Worm (Caenorhabditis elegans) whole organism, young adult: ENCODE results near the gene srt-52.
A peak's percentile ranks its signal among the peaks of the same experiment; 100 is the strongest.

Experiments used
- B0261.1 ChIP-seq: sonication (generic microtip); optimal IDR thresholded peaks from 2 replicates; lab custom pipeline; 2016; ENCODE audit warnings: mild to moderate bottlenecking, missing genetic modification characterization, moderate library complexity, missing compliant biosample characterization
- B0336.3 ChIP-seq: fragments of 200-800 bp; sonication (Bioruptor generic); IDR thresholded peaks from 2 replicates; pipeline ENCODE4 v1.3.6; 2022; ENCODE audit warnings: missing genetic modification characterization, missing compliant biosample characterization
- C17E4.6 ChIP-seq: fragments of 200-800 bp; sonication (Bioruptor generic); IDR thresholded peaks from 2 replicates; pipeline ENCODE4 v1.3.6; 2022; ENCODE audit warnings: missing genetic modification reagents, missing genetic modification characterization, missing compliant biosample characterization
- F10E7.11 ChIP-seq: sonication (generic microtip); optimal IDR thresholded peaks from 2 replicates; lab custom pipeline; 2017; ENCODE audit warnings: mild to moderate bottlenecking, missing genetic modification characterization, moderate library complexity, missing compliant biosample characterization
- F39B2.1 ChIP-seq: fragments of 200-800 bp; sonication (Bioruptor generic); IDR thresholded peaks from 2 replicates; pipeline ENCODE4 v1.3.6; 2022; ENCODE audit warnings: missing genetic modification reagents, missing genetic modification characterization, missing compliant biosample characterization
- F55B11.4 ChIP-seq: sonication (generic microtip); optimal IDR thresholded peaks from 2 replicates; lab custom pipeline; 2016; ENCODE audit warnings: missing compliant biosample characterization, missing genetic modification characterization, borderline replicate concordance; ENCODE audit not compliant: insufficient read depth
- F57A8.1 ChIP-seq: fragments of 200-800 bp; sonication (Bioruptor generic); optimal IDR thresholded peaks from 2 replicates; lab custom pipeline; 2018; ENCODE audit warnings: mild to moderate bottlenecking, missing genetic modification characterization, moderate library complexity, missing compliant biosample characterization
- F57C9.4 ChIP-seq: sonication (generic microtip); optimal IDR thresholded peaks from 2 replicates; lab custom pipeline; 2017; ENCODE audit warnings: mild to moderate bottlenecking, missing genetic modification characterization, missing compliant biosample characterization
- Y53G8AR.9 ChIP-seq: fragments of 200-800 bp; sonication (Bioruptor generic); conservative IDR thresholded peaks from 2 replicates; pipeline ENCODE4 v1.3.6; 2022; ENCODE audit warnings: missing genetic modification reagents, missing genetic modification characterization, missing compliant biosample characterization
- ama-1 ChIP-seq, 3 experiments: fragments of 150-350 bp in 1 of 3; sonication (generic microtip) in 2 of 3; optimal IDR thresholded peaks; 2 replicates each; lab custom pipeline; 2014 to 2018; ENCODE audit warnings: missing biosample characterization in 2 of 3, missing genetic modification characterization in 2 of 3, missing genetic modification reagents in 2 of 3
- aptf-3 ChIP-seq: fragments of 200-800 bp; sonication (Bioruptor generic); IDR thresholded peaks from 2 replicates; pipeline ENCODE4 v1.3.6; 2022; ENCODE audit warnings: missing genetic modification characterization, missing compliant biosample characterization
- atf-7 ChIP-seq: sonication (generic microtip); optimal IDR thresholded peaks from 2 replicates; lab custom pipeline; 2017; ENCODE audit warnings: mild to moderate bottlenecking, missing genetic modification characterization, missing compliant biosample characterization
- athp-1 ChIP-seq: sonication (generic microtip); optimal IDR thresholded peaks from 2 replicates; lab custom pipeline; 2017; ENCODE audit warnings: mild to moderate bottlenecking, missing genetic modification characterization, missing compliant biosample characterization
- attf-5 ChIP-seq: fragments of 200-800 bp; sonication (Bioruptor generic); optimal IDR thresholded peaks from 2 replicates; lab custom pipeline; 2018; ENCODE audit warnings: mild to moderate bottlenecking, missing genetic modification characterization, missing compliant biosample characterization
- bed-2 ChIP-seq: fragments of 200-800 bp; sonication (Bioruptor generic); IDR thresholded peaks from 2 replicates; pipeline ENCODE4 v1.3.6; 2022; ENCODE audit warnings: missing genetic modification reagents, missing genetic modification characterization, missing compliant biosample characterization
- ccch-3 ChIP-seq: fragments of 200-800 bp; sonication (Bioruptor generic); optimal IDR thresholded peaks from 2 replicates; lab custom pipeline; 2018; ENCODE audit warnings: mild to moderate bottlenecking, missing genetic modification characterization, missing compliant biosample characterization
- egl-18 ChIP-seq: fragments of 200-800 bp; sonication (Bioruptor generic); IDR thresholded peaks from 2 replicates; pipeline ENCODE4 v1.3.6; 2022; ENCODE audit warnings: missing genetic modification reagents, missing genetic modification characterization, missing compliant biosample characterization
- hlh-12 ChIP-seq: sonication (generic microtip); optimal IDR thresholded peaks from 2 replicates; lab custom pipeline; 2016; ENCODE audit warnings: missing genetic modification characterization, missing compliant biosample characterization
- hlh-26 ChIP-seq: fragments of 200-800 bp; sonication (Bioruptor generic); conservative IDR thresholded peaks from 2 replicates; pipeline ENCODE4 v1.3.6; 2022; ENCODE audit warnings: missing genetic modification reagents, missing genetic modification characterization, missing compliant biosample characterization
- hmg-1.2 ChIP-seq: fragments of 200-800 bp; sonication (Bioruptor generic); IDR thresholded peaks from 2 replicates; pipeline ENCODE4 v1.3.6; 2022; ENCODE audit warnings: missing genetic modification reagents, missing genetic modification characterization, missing compliant biosample characterization
- lin-26 ChIP-seq: fragments of 200-800 bp; sonication (Bioruptor generic); IDR thresholded peaks from 2 replicates; pipeline ENCODE4 v1.3.6; 2022; ENCODE audit warnings: missing genetic modification reagents, missing genetic modification characterization, missing compliant biosample characterization
- madf-10 ChIP-seq: sonication (generic microtip); optimal IDR thresholded peaks from 2 replicates; lab custom pipeline; 2016; ENCODE audit warnings: mild to moderate bottlenecking, missing genetic modification characterization, missing compliant biosample characterization
- madf-3 ChIP-seq: fragments of 200-800 bp; sonication (Bioruptor generic); IDR thresholded peaks from 2 replicates; pipeline ENCODE4 v1.3.6; 2022; ENCODE audit warnings: missing genetic modification reagents, missing genetic modification characterization, missing compliant biosample characterization
- madf-6 ChIP-seq: fragments of 200-800 bp; sonication (Bioruptor generic); IDR thresholded peaks from 2 replicates; pipeline ENCODE4 v1.3.6; 2022; ENCODE audit warnings: missing genetic modification reagents, missing genetic modification characterization, missing compliant biosample characterization
- mcd-1 ChIP-seq: fragments of 200-800 bp; sonication (Bioruptor generic); IDR thresholded peaks from 2 replicates; pipeline ENCODE4 v1.3.6; 2022; ENCODE audit warnings: missing genetic modification reagents, missing genetic modification characterization, missing compliant biosample characterization
- mel-28 ChIP-seq: sonication (generic microtip); optimal IDR thresholded peaks from 2 replicates; lab custom pipeline; 2016; ENCODE audit warnings: borderline replicate concordance, mild to moderate bottlenecking, missing genetic modification characterization, missing compliant biosample characterization
- mxl-1 ChIP-seq: sonication (generic microtip); optimal IDR thresholded peaks from 2 replicates; lab custom pipeline; 2016; ENCODE audit warnings: missing genetic modification characterization, missing compliant biosample characterization
- nfya-2 ChIP-seq: fragments of 200-800 bp; sonication (Bioruptor generic); IDR thresholded peaks from 2 replicates; pipeline ENCODE4 v1.3.6; 2022; ENCODE audit warnings: missing genetic modification reagents, missing genetic modification characterization, missing compliant biosample characterization
- nfyb-1 ChIP-seq: fragments of 200-800 bp; sonication (Bioruptor generic); IDR thresholded peaks from 2 replicates; pipeline ENCODE4 v1.3.6; 2022; ENCODE audit warnings: missing genetic modification reagents, missing genetic modification characterization, missing compliant biosample characterization
- nhr-27 ChIP-seq: fragments of 200-800 bp; sonication (Bioruptor generic); optimal IDR thresholded peaks from 2 replicates; lab custom pipeline; 2018; ENCODE audit warnings: mild to moderate bottlenecking, missing genetic modification characterization, moderate library complexity, missing compliant biosample characterization
- rpc-1 ChIP-seq, 2 experiments: fragments of 150-350 bp in 1 of 2; sonication (generic microtip) in 1 of 2; optimal IDR thresholded peaks; 2 replicates each; lab custom pipeline; 2014 to 2018; ENCODE audit warnings: missing biosample characterization in 1 of 2, missing genetic modification characterization in 1 of 2, missing genetic modification reagents in 1 of 2, missing genotype in 1 of 2
- sea-2 ChIP-seq: fragments of 200-800 bp; sonication (Bioruptor generic); IDR thresholded peaks from 2 replicates; pipeline ENCODE4 v1.3.6; 2022; ENCODE audit warnings: missing genetic modification characterization, missing compliant biosample characterization
- snpc-1.1 ChIP-seq: sonication (generic microtip); optimal IDR thresholded peaks from 2 replicates; lab custom pipeline; 2017; ENCODE audit warnings: missing genetic modification characterization, mild to moderate bottlenecking, missing compliant biosample characterization, antibody characterized with exemption, moderate library complexity, missing genotype, missing genetic modification reagents; ENCODE audit not compliant: insufficient read depth
- snpc-3.4 ChIP-seq: sonication (generic microtip); optimal IDR thresholded peaks from 2 replicates; lab custom pipeline; 2017; ENCODE audit warnings: missing genetic modification characterization, mild to moderate bottlenecking, missing compliant biosample characterization, antibody characterized with exemption, moderate library complexity, missing genotype, missing genetic modification reagents
- snpc-4 ChIP-seq, 5 experiments: fragments of 150-350 bp in 1 of 5; sonication (generic microtip) in 4 of 5; optimal IDR thresholded peaks; 2 replicates each; lab custom pipeline; 2014 to 2018; ENCODE audit warnings: missing genetic modification characterization in 5 of 5, missing biosample characterization in 3 of 5, antibody characterized with exemption in 2 of 5, mild to moderate bottlenecking in 2 of 5, missing compliant biosample characterization in 2 of 5, missing genotype in 2 of 5, moderate library complexity in 2 of 5, missing genetic modification reagents in 1 of 5
- tbx-9 ChIP-seq: sonication (generic microtip); optimal IDR thresholded peaks from 2 replicates; lab custom pipeline; 2016; ENCODE audit warnings: borderline replicate concordance, missing genetic modification characterization, inconsistent platforms, missing compliant biosample characterization
- unc-130 ChIP-seq: sonication (generic microtip); optimal IDR thresholded peaks from 2 replicates; lab custom pipeline; 2016; ENCODE audit warnings: missing genetic modification reagents, missing genetic modification characterization, missing compliant biosample characterization
- zfh-2 ChIP-seq: fragments of 200-800 bp; sonication (Bioruptor generic); conservative IDR thresholded peaks from 2 replicates; pipeline ENCODE4 v1.3.6; 2022; ENCODE audit warnings: missing genetic modification reagents, missing genetic modification characterization, missing compliant biosample characterization
- ztf-22 ChIP-seq: fragments of 200-800 bp; sonication (Bioruptor generic); optimal IDR thresholded peaks from 2 replicates; lab custom pipeline; 2018; ENCODE audit warnings: mild to moderate bottlenecking, missing genetic modification characterization, moderate library complexity, missing compliant biosample characterization
- ztf-28 ChIP-seq: fragments of 200-800 bp; sonication (Bioruptor generic); IDR thresholded peaks from 2 replicates; pipeline ENCODE4 v1.3.6; 2022; ENCODE audit warnings: missing genetic modification reagents, missing genetic modification characterization, missing compliant biosample characterization

Gene srt-52

DNA sequence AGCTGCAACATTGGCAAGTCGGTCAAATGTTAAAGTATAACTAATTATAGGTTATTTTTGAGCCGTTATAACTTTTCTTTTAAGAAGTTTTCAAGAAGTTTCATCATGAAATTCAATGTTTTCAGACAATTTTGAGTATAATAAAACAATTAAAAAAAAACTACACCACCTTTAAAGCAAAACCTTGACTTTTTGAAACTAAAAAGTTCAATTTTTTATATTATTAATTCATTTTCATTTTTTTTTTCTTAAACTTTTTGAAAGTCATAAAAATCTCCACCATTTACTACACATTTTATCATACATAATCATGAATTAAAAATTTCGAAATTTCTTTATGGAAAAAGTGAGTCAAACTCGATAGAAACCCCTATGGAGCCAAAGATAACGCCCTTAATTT, 10.8 kb downstream of the srt-52 start, which contains the start of gene B0348.2:
B0348.2 (plus strand) TSS at position 301 of the 400 bp plus-strand sequence.
- TF ChIP-seq ztf-28 (GFP tag; lab: Robert Waterston, UW): no peak

DNA sequence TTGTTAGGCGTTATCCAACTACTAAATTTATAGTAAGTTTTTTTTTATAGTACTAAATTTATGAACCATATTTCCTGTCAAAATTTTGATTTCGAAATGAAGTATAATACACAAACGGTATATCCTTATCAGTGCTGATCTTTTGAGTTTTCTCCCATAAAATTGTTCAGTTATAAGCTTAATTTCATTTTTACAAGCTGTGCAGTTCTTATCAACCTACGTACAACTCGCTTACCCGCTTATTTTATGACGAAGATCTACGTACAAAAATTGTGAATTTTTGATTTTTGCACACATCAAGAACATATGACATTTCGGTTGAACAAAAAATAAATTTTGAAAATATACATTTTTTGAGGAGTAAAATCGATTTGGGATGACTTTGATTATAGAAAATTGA, 11.8 kb downstream of the srt-52 start:
- TF ChIP-seq hmg-1.2 (GFP tag; lab: Robert Waterston, UW) (no peak), madf-3 (GFP tag; lab: Robert Waterston, UW) (no peak), madf-6 (no peak), Y53G8AR.9 (no peak), F10E7.11 (tag; lab: Kevin White, UChicago) (no peak), ama-1 (optimal IDR thresholded peaks at IDR 0.05; lab: Kevin White, UChicago) (no peak), ama-1 (GFP tag; optimal IDR thresholded peaks at IDR 0.05; lab: Kevin White, UChicago) (no peak), nhr-27 (no peak), F57C9.4 (no peak), unc-130 (GFP tag; lab: Kevin White, UChicago) (no peak), lin-26 (GFP tag; lab: Robert Waterston, UW) (no peak), aptf-3 (no peak), mel-28 (tag; lab: Kevin White, UChicago) (no peak), athp-1 (no peak), nfyb-1 (GFP tag; lab: Robert Waterston, UW) (no peak), C17E4.6 (GFP tag; lab: Robert Waterston, UW) (no peak), mcd-1 (GFP tag; lab: Robert Waterston, UW) (no peak), F55B11.4 (no peak), ztf-22 (GFP tag; lab: Kevin White, UChicago) (no peak), bed-2 (GFP tag; lab: Robert Waterston, UW) (no peak)

DNA sequence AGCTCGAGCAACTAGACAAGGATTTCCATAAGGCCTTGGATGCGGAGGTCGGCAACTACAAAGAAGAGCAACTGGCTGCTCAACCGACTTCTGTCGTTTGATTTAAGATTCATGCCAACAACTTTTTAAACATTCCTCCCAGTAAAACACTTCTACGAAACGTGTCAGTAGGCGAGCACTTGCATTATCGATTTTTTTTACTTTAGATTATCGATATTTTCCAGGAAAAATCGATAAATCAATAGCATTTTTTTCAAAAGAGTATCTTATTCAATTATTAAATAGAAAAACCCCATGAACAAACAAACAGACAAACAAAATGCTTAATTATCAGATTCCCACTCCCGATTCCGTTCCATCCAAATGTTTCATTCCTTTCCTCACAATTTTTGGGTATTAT, 12.8 kb downstream of the srt-52 start:
- TF ChIP-seq hlh-12 (tag; lab: Kevin White, UChicago) (no peak), nfyb-1 (GFP tag; lab: Robert Waterston, UW) (0 out of 2 replicates have a peak, but pooled peaks have one; percentile 8)

DNA sequence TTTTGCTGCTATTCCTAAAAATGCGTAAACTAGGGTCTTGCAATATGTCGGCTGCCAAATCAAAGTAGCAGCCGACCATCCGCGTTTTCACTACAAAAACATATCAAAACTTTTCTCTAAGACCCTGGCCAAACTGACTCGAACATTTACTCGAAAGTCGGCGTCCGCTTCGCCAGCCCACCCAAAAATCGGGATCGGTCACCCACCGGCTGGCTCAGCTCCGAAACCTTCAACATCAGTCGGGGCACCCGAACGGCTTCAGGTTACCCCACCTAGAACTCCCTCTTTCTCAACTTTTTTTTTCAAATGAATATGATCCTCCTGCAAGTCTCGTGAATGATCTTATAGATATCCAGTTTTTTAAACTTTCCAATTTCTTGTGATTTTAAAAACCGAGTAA, 18.1 kb downstream of the srt-52 start:
- TF ChIP-seq zfh-2 (GFP tag; lab: Robert Waterston, UW) (peak; percentile 51; the same call in 1 of the 2 replicates), mxl-1 (tag; lab: Kevin White, UChicago) (no peak)

DNA sequence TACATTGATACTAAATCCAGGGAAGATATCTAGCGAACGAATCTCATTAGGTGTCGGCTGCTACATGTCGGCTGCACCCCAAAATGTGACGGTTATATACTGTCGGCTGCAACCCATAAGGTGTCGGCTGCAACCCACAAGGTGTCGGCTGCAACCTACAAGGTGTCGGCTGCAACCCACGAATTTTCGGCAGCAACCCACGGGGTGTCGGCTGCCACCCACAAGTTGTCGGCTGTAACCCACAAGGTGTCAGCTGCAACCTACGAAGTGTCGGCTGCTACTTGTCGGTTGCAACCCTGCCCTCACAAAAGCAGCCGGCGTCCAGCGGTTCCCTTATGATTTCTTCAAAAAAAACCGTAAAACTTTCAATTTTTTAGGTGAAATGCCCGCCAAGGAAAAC, 26.0 kb downstream of the srt-52 start:
- no peak for TF ChIP-seq B0261.1 (tag; lab: Kevin White, UChicago)
- no peak for TF ChIP-seq nfya-2 (GFP tag; lab: Robert Waterston, UW)
- TF ChIP-seq snpc-4 (GFP tag; optimal IDR thresholded peaks at IDR 0.05; lab: Kevin White, UChicago): no peak
- peak in 2 of 4 experiments; percentile 3 to 53 for TF ChIP-seq snpc-4 (tag; optimal IDR thresholded peaks at IDR 0.05; lab: Kevin White, UChicago)
- peak; percentile 22 for TF ChIP-seq snpc-1.1
- TF ChIP-seq zfh-2 (GFP tag; lab: Robert Waterston, UW): peak; percentile 71
- TF ChIP-seq attf-5 (GFP tag; lab: Kevin White, UChicago): no peak
- TF ChIP-seq lin-26 (GFP tag; lab: Robert Waterston, UW): 0 out of 2 replicates have a peak, but pooled peaks have one; percentile 18
- no peak for TF ChIP-seq sea-2 (GFP tag; lab: Robert Waterston, UW)
- no peak for TF ChIP-seq B0336.3
- no peak for TF ChIP-seq Y53G8AR.9
- no peak for TF ChIP-seq ccch-3 (GFP tag; lab: Kevin White, UChicago)
- no peak for TF ChIP-seq tbx-9 (tag; lab: Kevin White, UChicago)
- no peak for TF ChIP-seq hlh-26 (GFP tag; lab: Robert Waterston, UW)
- no peak for TF ChIP-seq madf-6
- no peak for TF ChIP-seq egl-18 (GFP tag; lab: Robert Waterston, UW)
- 0 out of 2 replicates have a peak, but pooled peaks have one; percentile 9 for TF ChIP-seq mcd-1 (GFP tag; lab: Robert Waterston, UW)
- TF ChIP-seq F57A8.1 (GFP tag; lab: Kevin White, UChicago): no peak
- no peak for TF ChIP-seq aptf-3
- no peak for TF ChIP-seq atf-7 (tag; lab: Kevin White, UChicago)
- TF ChIP-seq rpc-1 (optimal IDR thresholded peaks at IDR 0.05; lab: Kevin White, UChicago): no peak
- TF ChIP-seq rpc-1 (tag; optimal IDR thresholded peaks at IDR 0.05; lab: Kevin White, UChicago): no peak
- no peak for TF ChIP-seq snpc-3.4
- TF ChIP-seq madf-10: no peak
- no peak for TF ChIP-seq F39B2.1
